Worm (Caenorhabditis elegans): ENCODE results near the gene nhr-6.

DNA sequence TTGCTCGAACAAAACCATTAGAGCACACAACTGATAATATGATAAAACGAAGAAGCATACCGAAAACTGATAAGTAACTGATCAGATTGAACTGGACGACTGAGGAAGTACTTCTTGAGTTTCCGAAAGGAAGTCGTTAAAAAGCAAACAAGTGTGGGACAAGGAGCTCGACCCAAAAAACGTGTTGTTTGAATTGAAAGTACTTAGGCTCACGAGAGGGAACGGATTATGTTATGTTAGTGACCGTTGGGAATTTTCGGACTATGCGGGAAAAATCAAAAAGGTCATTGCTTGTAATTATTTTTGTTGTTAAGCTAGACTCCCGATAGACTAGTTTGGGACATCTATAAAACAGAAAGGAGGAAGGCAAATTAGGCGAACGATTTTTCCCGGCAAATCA is 8.3 kb downstream of the nhr-6 start, which contains the start of gene C48D5.3:
- TF ChIP-seq atf-7 (tag; optimal IDR thresholded peaks at IDR 0.05): no peak
- TF ChIP-seq pha-4 (tag; optimal IDR thresholded peaks at IDR 0.05): no peak
- no peak for TF ChIP-seq mcd-1 (GFP tag; IDR thresholded peaks at IDR 0.05)
- TF ChIP-seq nfya-1 (tag; optimal IDR thresholded peaks at IDR 0.05; ENCODE audit: borderline replicate concordance, insufficient read depth): no peak
- TF ChIP-seq egrh-3 (GFP tag; IDR thresholded peaks at IDR 0.05): no peak
- no peak for TF ChIP-seq madf-3 (GFP tag; IDR thresholded peaks at IDR 0.05)
- TF ChIP-seq attf-3 (GFP tag; conservative IDR thresholded peaks at IDR 0.05): no peak
- no peak for TF ChIP-seq unc-62 (GFP tag; optimal IDR thresholded peaks at IDR 0.05)
- no peak for TF ChIP-seq ceh-27 (GFP tag; optimal IDR thresholded peaks at IDR 0.05)
- TF ChIP-seq ztf-25 (GFP tag; IDR thresholded peaks at IDR 0.05): no peak

Data from whole organism, young adult.